Worm (Caenorhabditis elegans): ENCODE data around the gene F58E6.8.

- TF ChIP-seq hmg-1.2 (GFP tag; IDR thresholded peaks at IDR 0.05) (no peak), ets-4 (GFP tag; optimal IDR thresholded peaks at IDR 0.05) (no peak)
These were observed 2.3 kb upstream of the F58E6.8 start, which contains the start of gene F58E6.11 for ce11 chrV:9757884-9758283.

Data from whole organism, young adult.